Fruit fly (Drosophila melanogaster) whole organism: ENCODE results near the gene bol.

Experiments
- Dll ChIP-seq: fragments of >200 bp; optimal IDR thresholded peaks from 2 replicates; lab custom pipeline; 2017
- pan ChIP-seq: fragments of >200 bp; optimal IDR thresholded peaks from 2 replicates; lab custom pipeline; 2017
- psq ChIP-seq: fragments of >200 bp; optimal IDR thresholded peaks from 2 replicates; lab custom pipeline; 2017

dm6 chr3L:9074285-9074684, 59.9 kb downstream of the bol start, which contains the start of gene teq:
- TF ChIP-seq Dll (lab: Kevin White, UChicago) (no peak), psq (no peak), pan (no peak)
